Fruit fly (Drosophila melanogaster) whole organism, adult: ENCODE data around the gene ICA69.

Experiments
- CG11617 ChIP-seq: fragments of 200-800 bp; sonication (Bioruptor generic); optimal IDR thresholded peaks from 2 replicates; lab custom pipeline; 2017; ENCODE audit warnings: mild to moderate bottlenecking, missing biosample characterization, missing genetic modification reagents, missing genetic modification characterization
- CG12768 ChIP-seq: fragments of 200-800 bp; sonication (Bioruptor generic); optimal IDR thresholded peaks from 2 replicates; lab custom pipeline; 2017; ENCODE audit warnings: missing biosample characterization, missing genetic modification characterization, mild to moderate bottlenecking, moderate library complexity, missing genetic modification reagents
- CG14711 ChIP-seq: fragments of 200-800 bp; sonication (Bioruptor generic); optimal IDR thresholded peaks from 2 replicates; lab custom pipeline; 2018; ENCODE audit warnings: missing biosample characterization, mild to moderate bottlenecking, missing genetic modification characterization, moderate library complexity
- CG1620 ChIP-seq: fragments of 200-800 bp; sonication (Bioruptor generic); optimal IDR thresholded peaks from 2 replicates; lab custom pipeline; 2016; ENCODE audit warnings: missing biosample characterization, missing genetic modification characterization
- CG33017 ChIP-seq: fragments of 200-800 bp; sonication (Bioruptor generic); optimal IDR thresholded peaks from 2 replicates; lab custom pipeline; 2018; ENCODE audit warnings: missing biosample characterization, mild to moderate bottlenecking, missing genetic modification characterization, moderate library complexity
- CG5204 ChIP-seq: fragments of 200-800 bp; sonication (Bioruptor generic); optimal IDR thresholded peaks from 2 replicates; lab custom pipeline; 2016; ENCODE audit warnings: missing biosample characterization, missing genetic modification characterization
- CG7045 ChIP-seq: fragments of 200-800 bp; sonication (Bioruptor generic); optimal IDR thresholded peaks from 2 replicates; lab custom pipeline; 2017; ENCODE audit warnings: missing biosample characterization, mild to moderate bottlenecking, missing genetic modification characterization
- Crg-1 ChIP-seq: fragments of 200-800 bp; sonication (Bioruptor generic); optimal IDR thresholded peaks from 2 replicates; lab custom pipeline; 2016; ENCODE audit warnings: missing biosample characterization, missing genetic modification characterization
- bab1 ChIP-seq: fragments of 200-800 bp; sonication (Bioruptor generic); optimal IDR thresholded peaks from 3 replicates; lab custom pipeline; 2019; ENCODE audit warnings: missing biosample characterization, mild to moderate bottlenecking, missing genetic modification characterization, moderate library complexity
- cnc ChIP-seq, 2 experiments: fragments of >200 bp; optimal IDR thresholded peaks; 2 replicates each; lab custom pipeline; 2017
- kay ChIP-seq: fragments of 200-800 bp; sonication (Bioruptor generic); peaks from one replicate; lab custom pipeline; 2016; ENCODE audit warnings: missing biosample characterization, missing genetic modification characterization, borderline replicate concordance
- pad ChIP-seq: fragments of 200-800 bp; sonication (Bioruptor generic); optimal IDR thresholded peaks from 3 replicates; lab custom pipeline; 2017; ENCODE audit warnings: missing biosample characterization, missing genetic modification characterization, mild to moderate bottlenecking, moderate library complexity, missing genetic modification reagents
- toe ChIP-seq: fragments of 200-800 bp; sonication (Bioruptor generic); optimal IDR thresholded peaks from 2 replicates; lab custom pipeline; 2016; ENCODE audit warnings: missing biosample characterization, missing genetic modification characterization

DNA sequence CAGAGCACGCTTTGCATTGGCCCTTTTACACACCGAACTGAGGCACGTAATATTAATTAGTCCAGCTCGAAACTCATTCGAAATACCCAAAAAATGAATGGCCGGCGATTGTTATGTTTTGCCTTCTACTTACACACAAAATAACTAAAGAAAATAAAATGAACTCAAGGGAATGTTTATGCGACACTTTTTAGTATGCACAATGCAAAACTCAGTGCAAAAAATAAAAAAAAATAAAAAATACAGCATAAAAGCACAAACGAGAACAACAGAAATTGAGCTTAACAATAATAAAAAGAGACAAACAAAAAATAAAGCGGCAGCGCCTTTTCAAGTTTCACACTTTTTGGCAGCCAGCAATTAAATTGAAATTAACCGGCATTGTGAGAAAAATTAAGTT is 33.9 kb upstream of the ICA69 start:
- TF ChIP-seq bab1 (GFP tag; lab: Kevin White, UChicago) (no peak), CG1620 (GFP tag; lab: Kevin White, UChicago) (no peak), CG14711 (tag; lab: Kevin White, UChicago) (no peak), kay (GFP tag; lab: Kevin White, UChicago) (no peak), cnc (optimal IDR thresholded peaks at IDR 0.05; lab: Kevin White, UChicago) (no peak), CG11617 (GFP tag; lab: Kevin White, UChicago) (no peak), toe (GFP tag; lab: Kevin White, UChicago) (no peak), Crg-1 (GFP tag; lab: Kevin White, UChicago) (no peak), CG33017 (no peak), pad (GFP tag; lab: Kevin White, UChicago) (no peak), CG5204 (no peak), CG12768 (GFP tag; lab: Kevin White, UChicago) (no peak), CG7045 (no peak)
